Worm (Caenorhabditis elegans): Measurements from ENCODE around the gene C04E7.3.
A peak's percentile ranks its signal among the peaks of the same experiment; 100 is the strongest.

- TF ChIP-seq lin-39 (tag; optimal IDR thresholded peaks at IDR 0.05) (no peak), pha-4 (tag; optimal IDR thresholded peaks at IDR 0.05) (peak; percentile 45), fkh-10 (GFP tag; optimal IDR thresholded peaks at IDR 0.05) (no peak), ceh-82 (tag; optimal IDR thresholded peaks at IDR 0.05) (no peak), R02D3.7 (tag; optimal IDR thresholded peaks at IDR 0.05) (no peak), nhr-12 (tag; optimal IDR thresholded peaks at IDR 0.05) (no peak)
These were observed 34.1 kb downstream of the C04E7.3 start, which contains the start of gene M02E1.4 for ce11 chrX:312908-313307.
